Fruit fly (Drosophila melanogaster) whole organism, wandering third instar larva: ENCODE results near the gene CG6204.

Experiments used
- Abd-B ChIP-seq: fragments of >200 bp; optimal IDR thresholded peaks from 2 replicates; lab custom pipeline; 2017; ENCODE audit warnings: missing biosample characterization, missing genetic modification characterization
- CG32264 ChIP-seq: fragments of 200-800 bp; sonication (Bioruptor generic); optimal IDR thresholded peaks from 2 replicates; lab custom pipeline; 2016; ENCODE audit warnings: missing biosample characterization, missing genetic modification characterization
- CG9705 ChIP-seq: fragments of 200-800 bp; sonication (Bioruptor generic); optimal IDR thresholded peaks from 2 replicates; lab custom pipeline; 2018; ENCODE audit warnings: missing biosample characterization, mild to moderate bottlenecking, missing genetic modification characterization
- CrebA ChIP-seq: fragments of 200-800 bp; sonication (Bioruptor generic); optimal IDR thresholded peaks from 2 replicates; lab custom pipeline; 2016; ENCODE audit warnings: missing biosample characterization, mild to moderate bottlenecking, missing genetic modification characterization, borderline replicate concordance
- Dfd ChIP-seq: fragments of >200 bp; optimal IDR thresholded peaks from 2 replicates; lab custom pipeline; 2017; ENCODE audit warnings: missing biosample characterization, missing genetic modification characterization
- Dif ChIP-seq: fragments of 200-275, 200-300 bp; sonication (Bioruptor generic); optimal IDR thresholded peaks from 2 replicates; lab custom pipeline; 2018; ENCODE audit warnings: missing biosample characterization, missing genetic modification characterization; ENCODE audit not compliant: partially characterized antibody
- GATAd ChIP-seq: sonication (Bioruptor generic); optimal IDR thresholded peaks from 2 replicates; lab custom pipeline; 2016; ENCODE audit warnings: missing biosample characterization, missing genetic modification characterization
- HLH106 ChIP-seq: fragments of 200-800 bp; optimal IDR thresholded peaks from 3 replicates; lab custom pipeline; 2019; ENCODE audit warnings: missing biosample characterization, mild to moderate bottlenecking, missing genetic modification characterization, moderate library complexity
- Hr78 ChIP-seq: fragments of >200 bp; optimal IDR thresholded peaks from 2 replicates; lab custom pipeline; 2017; ENCODE audit warnings: missing biosample characterization, missing genetic modification characterization
- Hr83 ChIP-seq: fragments of 200-300 bp; sonication (Bioruptor generic); optimal IDR thresholded peaks from 2 replicates; lab custom pipeline; 2016; ENCODE audit warnings: missing biosample characterization, mild to moderate bottlenecking, missing genetic modification characterization, moderate library complexity; ENCODE audit not compliant: poor library complexity, severe bottlenecking
- Jra ChIP-seq: sonication (Bioruptor generic); optimal IDR thresholded peaks from 2 replicates; lab custom pipeline; 2016; ENCODE audit warnings: missing biosample characterization, missing genetic modification characterization
- Mio ChIP-seq: sonication (Bioruptor generic); optimal IDR thresholded peaks from 2 replicates; lab custom pipeline; 2016; ENCODE audit warnings: missing biosample characterization, missing genetic modification characterization
- Myc ChIP-seq: fragments of >200 bp; optimal IDR thresholded peaks from 2 replicates; lab custom pipeline; 2017
- N ChIP-seq: fragments of >200 bp; optimal IDR thresholded peaks from 2 replicates; lab custom pipeline; 2018; ENCODE audit warnings: missing biosample characterization, missing external identifiers, missing genetic modification characterization
- OdsH ChIP-seq: fragments of 200-800 bp; sonication (Bioruptor generic); optimal IDR thresholded peaks from 2 replicates; lab custom pipeline; 2016; ENCODE audit warnings: missing biosample characterization, mild to moderate bottlenecking, missing genetic modification characterization
- Rel ChIP-seq, 2 experiments: fragments of 200-800 bp; sonication (Bioruptor generic) in 1 of 2; optimal IDR thresholded peaks; 2 replicates in 1 of 2; 3 replicates in 1 of 2; lab custom pipeline; 2016 to 2019; ENCODE audit warnings: mild to moderate bottlenecking in 2 of 2, missing biosample characterization in 2 of 2, missing genetic modification characterization in 2 of 2, moderate library complexity in 1 of 2
- Sp1 ChIP-seq: fragments of 200-800 bp; sonication (Bioruptor generic); optimal IDR thresholded peaks from 3 replicates; lab custom pipeline; 2019; ENCODE audit warnings: missing biosample characterization, mild to moderate bottlenecking, missing genetic modification characterization, moderate library complexity
- Vsx2 ChIP-seq: fragments of 200-300, 225-300 bp; sonication (Bioruptor generic); optimal IDR thresholded peaks from 2 replicates; lab custom pipeline; 2018; ENCODE audit warnings: missing biosample characterization, missing genetic modification characterization; ENCODE audit not compliant: partially characterized antibody
- br ChIP-seq: fragments of 200-800 bp; sonication (Bioruptor generic); optimal IDR thresholded peaks from 2 replicates; lab custom pipeline; 2016; ENCODE audit warnings: missing biosample characterization, missing genetic modification characterization
- brk ChIP-seq: fragments of 200-800 bp; sonication (Bioruptor generic); optimal IDR thresholded peaks from 2 replicates; lab custom pipeline; 2016; ENCODE audit warnings: missing biosample characterization, mild to moderate bottlenecking, missing genetic modification characterization
- dmrt93B ChIP-seq: fragments of 200-800 bp; sonication (Bioruptor generic); optimal IDR thresholded peaks from 2 replicates; lab custom pipeline; 2018; ENCODE audit warnings: missing biosample characterization, mild to moderate bottlenecking, missing genetic modification characterization
- dsf ChIP-seq: sonication (Bioruptor generic); optimal IDR thresholded peaks from 2 replicates; lab custom pipeline; 2016; ENCODE audit warnings: missing biosample characterization, missing genetic modification characterization, borderline replicate concordance
- ey ChIP-seq: fragments of 200-800 bp; sonication (Bioruptor generic); optimal IDR thresholded peaks from 2 replicates; lab custom pipeline; 2016; ENCODE audit warnings: missing biosample characterization, missing genetic modification characterization
- foxo ChIP-seq, 2 experiments: fragments of 200-800 bp; sonication (Bioruptor generic); optimal IDR thresholded peaks; 2 replicates in 1 of 2; 3 replicates in 1 of 2; lab custom pipeline; 2016 to 2017; ENCODE audit warnings: missing biosample characterization in 2 of 2, missing genetic modification characterization in 2 of 2
- fru ChIP-seq: fragments of 200-800 bp; sonication (Bioruptor generic); optimal IDR thresholded peaks from 3 replicates; lab custom pipeline; 2016; ENCODE audit warnings: missing biosample characterization, mild to moderate bottlenecking, missing genetic modification characterization
- h ChIP-seq: fragments of 200-800 bp; sonication (Bioruptor generic); optimal IDR thresholded peaks from 3 replicates; lab custom pipeline; 2016; ENCODE audit warnings: missing biosample characterization, mild to moderate bottlenecking, missing genetic modification characterization
- jim ChIP-seq: fragments of 175-275, 200-325 bp; sonication (Bioruptor generic); optimal IDR thresholded peaks from 2 replicates; lab custom pipeline; 2016; ENCODE audit warnings: missing biosample characterization, mild to moderate bottlenecking, missing genetic modification characterization
- lola ChIP-seq: fragments of >200 bp; optimal IDR thresholded peaks from 2 replicates; lab custom pipeline; 2017; ENCODE audit warnings: missing biosample characterization, missing genetic modification characterization
- pan ChIP-seq: fragments of >200 bp; optimal IDR thresholded peaks from 2 replicates; lab custom pipeline; 2017
- psq ChIP-seq: fragments of 200-800 bp; sonication (Bioruptor generic); optimal IDR thresholded peaks from 3 replicates; lab custom pipeline; 2017; ENCODE audit warnings: missing biosample characterization, mild to moderate bottlenecking, missing genetic modification characterization, moderate library complexity
- rgr ChIP-seq: fragments of 200-800 bp; sonication (Bioruptor generic); optimal IDR thresholded peaks from 3 replicates; lab custom pipeline; 2016; ENCODE audit warnings: missing biosample characterization, mild to moderate bottlenecking, missing genetic modification characterization
- sage ChIP-seq: fragments of 200-800 bp; sonication (Bioruptor generic); optimal IDR thresholded peaks from 2 replicates; lab custom pipeline; 2016; ENCODE audit warnings: missing biosample characterization, mild to moderate bottlenecking, missing genetic modification characterization
- sv ChIP-seq: fragments of 200-800 bp; sonication (Bioruptor generic); optimal IDR thresholded peaks from 3 replicates; lab custom pipeline; 2016; ENCODE audit warnings: missing biosample characterization, missing genetic modification characterization
- tai ChIP-seq: sonication (Bioruptor generic); optimal IDR thresholded peaks from 2 replicates; lab custom pipeline; 2016; ENCODE audit warnings: missing biosample characterization, missing genetic modification characterization
- usp ChIP-seq: fragments of >200 bp; optimal IDR thresholded peaks from 2 replicates; lab custom pipeline; 2017; ENCODE audit warnings: missing biosample characterization, missing genetic modification characterization
- woc ChIP-seq: sonication (Bioruptor generic); optimal IDR thresholded peaks from 2 replicates; lab custom pipeline; 2016; ENCODE audit warnings: missing biosample characterization, mild to moderate bottlenecking, missing genetic modification characterization

CG6204 gene

dm6 chr3R:24226744-24227143 lies 33.1 kb downstream of the CG6204 start, which contains the start of the genes Spps and CG13609:
Gene Spps, minus strand, starts transcription at chr3R:24226934.
Gene CG13609, plus strand, starts transcription at chr3R:24227023.
- TF ChIP-seq Dfd (GFP tag; lab: Kevin White, UChicago) (no peak), lola (GFP tag; lab: Kevin White, UChicago) (no peak), sv (GFP tag; lab: Kevin White, UChicago) (no peak), dmrt93B (no peak), CG9705 (GFP tag; lab: Kevin White, UChicago) (no peak), Myc (lab: Kevin White, UChicago) (peak; percentile 6), pan (lab: Kevin White, UChicago) (no peak), Mio (GFP tag; lab: Kevin White, UChicago) (no peak), fru (GFP tag; lab: Kevin White, UChicago) (no peak), woc (GFP tag; lab: Kevin White, UChicago) (no peak), N (GFP tag; lab: Kevin White, UChicago) (no peak), Hr83 (GFP tag; lab: Kevin White, UChicago) (no peak), br (no peak), ey (GFP tag; lab: Kevin White, UChicago) (no peak), psq (GFP tag; lab: Kevin White, UChicago) (peak; percentile 11), rgr (GFP tag; lab: Kevin White, UChicago) (no peak), sage (GFP tag; lab: Kevin White, UChicago) (no peak), CrebA (no peak), Sp1 (GFP tag; lab: Kevin White, UChicago) (peak; percentile 36), HLH106 (no peak), Abd-B (GFP tag; lab: Kevin White, UChicago) (no peak), Jra (GFP tag; lab: Kevin White, UChicago) (no peak), Rel (GFP tag; optimal IDR thresholded peaks at IDR 0.05; lab: Kevin White, UChicago) (no peak), Rel (tag; optimal IDR thresholded peaks at IDR 0.05; lab: Kevin White, UChicago) (peak; percentile 27), dsf (GFP tag; lab: Kevin White, UChicago) (no peak), brk (GFP tag; lab: Kevin White, UChicago) (no peak), GATAd (GFP tag; lab: Kevin White, UChicago) (no peak), CG32264 (GFP tag; lab: Kevin White, UChicago) (no peak), jim (GFP tag; lab: Kevin White, UChicago) (no peak), Dif (no peak), foxo (GFP tag; optimal IDR thresholded peaks at IDR 0.05; lab: Kevin White, UChicago) (peak in 1 of 2 experiments; percentile 10), usp (GFP tag; lab: Kevin White, UChicago) (no peak), Vsx2 (no peak), OdsH (no peak), Hr78 (GFP tag; lab: Kevin White, UChicago) (no peak)
- TF ChIP-seq, all 38 proteins: peak for 5

dm6 chr3R:24228675-24229074 lies 35.0 kb downstream of the CG6204 start, which contains the start of gene Acp95EF:
Gene Acp95EF, plus strand, starts transcription at chr3R:24228975.
- TF ChIP-seq Vsx2 (no peak), fru (GFP tag; lab: Kevin White, UChicago) (no peak), CG32264 (GFP tag; lab: Kevin White, UChicago) (no peak), Jra (GFP tag; lab: Kevin White, UChicago) (no peak), CrebA (no peak), sv (GFP tag; lab: Kevin White, UChicago) (no peak), h (GFP tag; lab: Kevin White, UChicago) (no peak), tai (GFP tag; lab: Kevin White, UChicago) (no peak), Hr83 (GFP tag; lab: Kevin White, UChicago) (no peak), dmrt93B (no peak), dsf (GFP tag; lab: Kevin White, UChicago) (no peak), brk (GFP tag; lab: Kevin White, UChicago) (no peak), GATAd (GFP tag; lab: Kevin White, UChicago) (no peak), usp (GFP tag; lab: Kevin White, UChicago) (no peak), Sp1 (GFP tag; lab: Kevin White, UChicago) (no peak)

dm6 chr3R:24229870-24230422 lies 36.3 kb downstream of the CG6204 start, which contains the start of gene Spase22-23:
Gene Spase22-23, minus strand, starts transcription at chr3R:24230035.
- TF ChIP-seq jim (GFP tag; lab: Kevin White, UChicago) (no peak), Jra (GFP tag; lab: Kevin White, UChicago) (no peak), ey (GFP tag; lab: Kevin White, UChicago) (no peak), h (GFP tag; lab: Kevin White, UChicago) (no peak), Myc (lab: Kevin White, UChicago) (no peak), pan (lab: Kevin White, UChicago) (no peak), foxo (GFP tag; optimal IDR thresholded peaks at IDR 0.05; lab: Kevin White, UChicago) (no peak), Vsx2 (no peak), Mio (GFP tag; lab: Kevin White, UChicago) (no peak), sage (GFP tag; lab: Kevin White, UChicago) (peak; percentile 27), dsf (GFP tag; lab: Kevin White, UChicago) (peak; percentile 44), psq (GFP tag; lab: Kevin White, UChicago) (no peak), br (no peak), Hr83 (GFP tag; lab: Kevin White, UChicago) (no peak)
